Fruit fly (Drosophila melanogaster) whole organism: ENCODE results near the gene Mco1.

Experiments used
- CG8478 ChIP-seq: fragments of >200 bp; optimal IDR thresholded peaks from 2 replicates; lab custom pipeline; 2018; ENCODE audit warnings: inconsistent platforms
- pan ChIP-seq: fragments of >200 bp; optimal IDR thresholded peaks from 2 replicates; lab custom pipeline; 2017
- usp ChIP-seq: fragments of >200 bp; optimal IDR thresholded peaks from 2 replicates; lab custom pipeline; 2017; ENCODE audit warnings: missing biosample characterization, missing genetic modification characterization, mixed read lengths

DNA sequence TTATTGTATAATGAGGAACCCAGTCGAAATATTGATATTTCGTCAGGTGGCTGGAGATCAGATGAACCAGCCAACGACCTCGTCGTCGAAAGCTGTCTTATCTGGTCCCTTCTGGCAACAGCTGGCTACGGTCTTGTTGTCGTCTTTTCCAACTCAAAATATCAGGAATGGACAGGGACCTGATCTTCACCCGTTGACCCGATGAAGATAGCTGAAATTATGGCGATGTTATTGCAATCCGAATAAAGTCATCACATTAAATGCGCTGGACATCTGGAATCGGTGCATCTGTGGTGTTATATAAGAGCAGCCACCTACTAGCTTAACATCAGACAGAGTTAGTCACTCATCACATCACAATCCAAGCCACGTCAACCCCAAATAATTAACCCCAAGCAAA lies 10.1 kb downstream of the Mco1 start, which contains the start of gene Fbp2:
- TF ChIP-seq CG8478 (lab: Kevin White, UChicago) (no peak), pan (lab: Kevin White, UChicago) (no peak), usp (GFP tag; lab: Kevin White, UChicago) (no peak)
